Fruit fly (Drosophila melanogaster): ENCODE results near the gene SF1.

SF1 gene

dm6 chr3R:17583658-17584460 lies 43.6 kb downstream of the SF1 start (continued):
- TF ChIP-seq CG2678 (tag; optimal IDR thresholded peaks at IDR 0.05) (peak; percentile 71), NK7.1 (GFP tag; optimal IDR thresholded peaks at IDR 0.05) (no peak), Dad (GFP tag; optimal IDR thresholded peaks at IDR 0.05) (no peak), crol (GFP tag; IDR thresholded peaks at IDR 0.05) (peak; percentile 77), klu (GFP tag; IDR thresholded peaks at IDR 0.05) (no peak), insv (GFP tag; optimal IDR thresholded peaks at IDR 0.05) (no peak), CG1603 (tag; optimal IDR thresholded peaks at IDR 0.05) (peak; percentile 60), Optix (GFP tag; IDR thresholded peaks at IDR 0.05) (no peak), ham (GFP tag; IDR thresholded peaks at IDR 0.05) (no peak), CG31388 (GFP tag; optimal IDR thresholded peaks at IDR 0.05) (no peak), tap (tag; optimal IDR thresholded peaks at IDR 0.05) (peak; percentile 37), Fer3 (tag; optimal IDR thresholded peaks at IDR 0.05) (peak; percentile 15), D (optimal IDR thresholded peaks at IDR 0.05) (peak; percentile 1), D (GFP tag; optimal IDR thresholded peaks at IDR 0.05) (peak; percentile 59), CG15696 (tag; optimal IDR thresholded peaks at IDR 0.05) (peak; percentile 60), CG7745 (tag; optimal IDR thresholded peaks at IDR 0.05) (no peak), CG11504 (tag; optimal IDR thresholded peaks at IDR 0.05) (peak; percentile 77), pnt (GFP tag; optimal IDR thresholded peaks at IDR 0.05) (peak; percentile 21)

- TF ChIP-seq Nf-YB (GFP tag; optimal IDR thresholded peaks at IDR 0.05): no peak
- TF ChIP-seq Hey (tag; optimal IDR thresholded peaks at IDR 0.05): peak; percentile 93
Measured at dm6 chr3R:17588805-17589204, 48.6 kb downstream of the SF1 start.

DNA sequence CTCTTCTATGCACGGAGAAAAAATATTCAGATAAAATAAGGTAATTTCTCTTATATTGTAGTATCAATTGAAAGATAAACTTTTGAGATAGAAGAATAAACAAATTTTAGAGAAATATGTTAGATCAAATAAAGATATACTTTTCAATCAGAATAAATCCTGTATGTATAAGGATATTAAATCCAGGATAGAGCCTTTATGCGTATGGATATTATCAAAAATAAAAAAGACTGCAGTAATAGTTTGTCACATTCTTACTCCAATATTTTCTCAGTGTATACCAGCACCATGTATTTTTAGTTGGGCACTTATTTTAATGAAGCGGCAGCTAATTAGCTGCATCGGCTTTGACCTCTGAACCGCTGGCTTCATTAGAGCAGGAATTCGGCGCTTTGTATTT lies 51.6 kb downstream of the SF1 start:
- TF ChIP-seq Awh (GFP tag; IDR thresholded peaks at IDR 0.05) (peak; percentile 58; the same call in 1 of the 2 replicates), CoRest (tag; optimal IDR thresholded peaks at IDR 0.05) (peak; percentile 10), da (GFP tag; optimal IDR thresholded peaks at IDR 0.05) (no peak), gem (tag; optimal IDR thresholded peaks at IDR 0.05) (peak; percentile 49), gcm2 (GFP tag; optimal IDR thresholded peaks at IDR 0.05) (no peak), Ssrp (tag; optimal IDR thresholded peaks at IDR 0.05) (no peak), crol (GFP tag; IDR thresholded peaks at IDR 0.05) (no peak), Sox102F (GFP tag; optimal IDR thresholded peaks at IDR 0.05) (peak; percentile 8), CG9727 (GFP tag; optimal IDR thresholded peaks at IDR 0.05) (peak; percentile 16), CG14710 (tag; optimal IDR thresholded peaks at IDR 0.05) (peak; percentile 16), CG17361 (GFP tag; IDR thresholded peaks at IDR 0.05) (no peak), CG8924 (tag; optimal IDR thresholded peaks at IDR 0.05) (peak; percentile 7), sens (GFP tag) (peak; percentile 77), CG12391 (tag; optimal IDR thresholded peaks at IDR 0.05) (peak; percentile 22), CG11504 (tag; optimal IDR thresholded peaks at IDR 0.05) (peak; percentile 54), dmrt99B (tag; optimal IDR thresholded peaks at IDR 0.05) (peak; percentile 5), CG15696 (tag; optimal IDR thresholded peaks at IDR 0.05) (peak; percentile 4), CG2712 (tag; optimal IDR thresholded peaks at IDR 0.05) (peak; percentile 49), CG6765 (GFP tag; optimal IDR thresholded peaks at IDR 0.05) (no peak), CG18262 (tag; optimal IDR thresholded peaks at IDR 0.05) (peak; percentile 41), dmrt11E (tag; optimal IDR thresholded peaks at IDR 0.05) (peak; percentile 42), sim (GFP tag; IDR thresholded peaks at IDR 0.05) (no peak), sisA (GFP tag; IDR thresholded peaks at IDR 0.05) (0 out of 2 replicates have a peak, but pooled peaks have one; percentile 19), CG10267 (tag; optimal IDR thresholded peaks at IDR 0.05) (peak; percentile 9), ash1 (GFP tag; optimal IDR thresholded peaks at IDR 0.05) (no peak), CG17829 (tag; optimal IDR thresholded peaks at IDR 0.05) (peak; percentile 12), lola (GFP tag; optimal IDR thresholded peaks at IDR 0.05) (peak in 1 of 3 experiments; percentile 16), phol (tag; optimal IDR thresholded peaks at IDR 0.05) (peak; percentile 48), CG31441 (GFP tag; IDR thresholded peaks at IDR 0.05) (0 out of 2 replicates have a peak, but pooled peaks have one; percentile 13)
